Worm (Caenorhabditis elegans): ENCODE results near the gene mpst-3.

ce11 chrV:14924104-14924503, 28.7 kb downstream of the mpst-3 start, which contains the start of gene srg-54:
- no peak for TF ChIP-seq lin-32 (GFP tag; optimal IDR thresholded peaks at IDR 0.05)
- TF ChIP-seq elt-3 (tag; optimal IDR thresholded peaks at IDR 0.05) = no peak
